Worm (Caenorhabditis elegans) whole organism, dauer: ENCODE measurements around the gene pdl-1.

Source experiments
- unc-62 ChIP-seq: sonication (generic microtip); optimal IDR thresholded peaks from 2 replicates; lab custom pipeline; 2017; ENCODE audit warnings: missing biosample characterization, missing genetic modification reagents, missing genetic modification characterization

The pdl-1 gene

DNA sequence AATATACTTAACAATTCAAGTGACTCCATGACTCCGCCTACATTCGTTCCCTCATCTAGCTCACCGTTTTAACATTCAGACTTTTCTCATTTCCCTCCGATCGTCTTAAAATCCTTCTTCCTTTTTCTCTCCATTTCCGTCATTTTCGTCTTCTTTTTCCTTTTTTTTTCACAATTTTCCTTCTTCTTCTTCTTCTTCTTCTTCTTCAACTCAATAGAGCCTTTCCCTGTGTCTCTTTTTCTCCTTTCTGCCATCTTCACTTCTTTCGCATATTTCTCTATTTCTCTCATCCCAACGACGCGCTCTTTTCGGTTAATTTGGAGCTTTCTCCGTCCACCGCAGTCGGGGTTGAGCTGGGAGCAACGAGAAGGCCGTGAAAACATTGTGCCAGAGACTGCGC is 971 bp upstream of the pdl-1 start:
- TF ChIP-seq unc-62 (GFP tag; lab: Kevin White, UChicago): no peak

- no peak for TF ChIP-seq unc-62 (GFP tag; lab: Kevin White, UChicago)
These were observed 2.5 kb downstream of the pdl-1 start for ce11 chrII:7186117-7186516.

- no peak for TF ChIP-seq unc-62 (GFP tag; lab: Kevin White, UChicago)
These were observed 3.5 kb downstream of the pdl-1 start, which contains the start of gene C27H5.6 for ce11 chrII:7187110-7187509. Gene C27H5.6, minus strand, starts transcription at chrII:7187210.

DNA sequence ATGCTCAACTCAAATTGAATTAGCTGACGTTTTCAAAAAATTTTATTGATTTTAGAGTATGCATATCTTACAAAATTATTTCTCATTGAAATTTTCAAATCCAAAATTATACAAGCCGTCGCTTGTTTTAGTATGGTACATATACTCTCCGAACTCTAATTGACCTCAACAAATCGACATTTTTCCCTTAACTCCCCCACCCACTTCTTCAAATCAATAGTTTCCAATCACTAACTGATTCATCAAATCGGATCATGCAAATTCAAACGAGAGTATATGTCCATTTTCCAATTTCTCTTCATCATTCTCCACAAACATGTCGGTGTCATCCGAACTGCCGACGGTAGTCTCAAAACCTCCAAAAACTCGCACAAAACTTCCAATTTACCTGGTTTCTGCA is 5.5 kb downstream of the pdl-1 start, which contains the start of gene E04F6.4:
TSS of gene E04F6.4 (plus strand) at position 301 of the 400 bp plus-strand sequence.
- TF ChIP-seq unc-62 (GFP tag; lab: Kevin White, UChicago): no peak

ce11 chrII:7195541-7195940 is 11.9 kb downstream of the pdl-1 start, which contains the start of gene acdh-12:
Gene acdh-12, minus strand, starts transcription at chrII:7195641.
- TF ChIP-seq unc-62 (GFP tag; lab: Kevin White, UChicago): no peak

- TF ChIP-seq unc-62 (GFP tag; lab: Kevin White, UChicago): no peak
These were observed 12.4 kb downstream of the pdl-1 start, which contains the start of gene maoc-1 for ce11 chrII:7196040-7196439. Gene maoc-1, plus strand, starts transcription at chrII:7196276.

ce11 chrII:7197434-7197833 is 13.8 kb downstream of the pdl-1 start:
- no peak for TF ChIP-seq unc-62 (GFP tag; lab: Kevin White, UChicago)

DNA sequence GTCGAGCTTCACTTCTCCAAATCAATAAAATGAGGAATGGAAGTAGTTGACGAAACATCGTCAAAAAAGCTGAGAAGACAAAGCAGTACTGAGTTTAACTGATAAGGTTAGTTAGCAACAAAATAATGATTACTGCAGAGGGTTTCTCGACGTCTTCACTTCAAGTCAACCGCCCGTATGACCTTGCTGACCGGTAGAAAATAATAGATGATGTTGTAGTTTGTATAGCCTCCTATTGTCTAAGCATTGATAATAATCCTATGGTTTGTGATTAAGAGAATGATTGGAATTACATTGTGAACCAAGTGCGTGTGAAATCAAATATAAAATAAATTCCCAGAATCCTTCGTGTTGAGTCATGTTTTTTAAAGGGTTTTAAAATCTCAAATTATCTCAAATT is 15.7 kb downstream of the pdl-1 start, which contains the start of gene E04F6.6:
TSS of gene E04F6.6 (minus strand) at position 258 of the 400 bp plus-strand sequence.
- TF ChIP-seq unc-62 (GFP tag; lab: Kevin White, UChicago): no peak

- TF ChIP-seq unc-62 (GFP tag; lab: Kevin White, UChicago): no peak
These were observed 16.5 kb downstream of the pdl-1 start, which contains the start of gene pcrg-1 for ce11 chrII:7200051-7200599. Gene pcrg-1, plus strand, starts transcription at chrII:7200549.

ce11 chrII:7203110-7203509 is 19.5 kb downstream of the pdl-1 start, which contains the start of gene srd-56:
Gene srd-56, minus strand, starts transcription at chrII:7203210.
- TF ChIP-seq unc-62 (GFP tag; lab: Kevin White, UChicago): no peak

ce11 chrII:7204951-7205350 is 21.4 kb downstream of the pdl-1 start, which contains the start of gene srd-58:
Gene srd-58, minus strand, starts transcription at chrII:7205051.
- no peak for TF ChIP-seq unc-62 (GFP tag; lab: Kevin White, UChicago)

DNA sequence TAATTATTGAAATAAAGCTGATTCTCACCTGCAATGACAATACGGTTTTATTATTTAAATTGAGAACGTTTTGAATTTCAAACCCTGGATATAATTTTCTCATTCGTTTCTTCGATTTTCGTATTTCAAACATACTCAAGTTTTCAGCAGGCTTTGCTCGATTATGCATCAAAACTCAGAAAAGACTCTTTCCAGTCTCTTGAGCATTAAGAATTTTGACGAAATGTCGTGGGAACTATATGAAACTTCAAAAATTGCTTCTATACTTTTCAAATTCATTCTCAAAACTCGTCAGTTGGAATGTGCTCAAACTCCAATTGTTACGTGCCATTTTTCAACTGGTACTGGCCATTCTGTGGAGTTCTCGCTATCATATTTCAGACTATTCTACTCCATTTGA is 21.8 kb downstream of the pdl-1 start, which contains the start of gene srd-59:
TSS of gene srd-59 (plus strand) at position 301 of the 400 bp plus-strand sequence.
- no peak for TF ChIP-seq unc-62 (GFP tag; lab: Kevin White, UChicago)

DNA sequence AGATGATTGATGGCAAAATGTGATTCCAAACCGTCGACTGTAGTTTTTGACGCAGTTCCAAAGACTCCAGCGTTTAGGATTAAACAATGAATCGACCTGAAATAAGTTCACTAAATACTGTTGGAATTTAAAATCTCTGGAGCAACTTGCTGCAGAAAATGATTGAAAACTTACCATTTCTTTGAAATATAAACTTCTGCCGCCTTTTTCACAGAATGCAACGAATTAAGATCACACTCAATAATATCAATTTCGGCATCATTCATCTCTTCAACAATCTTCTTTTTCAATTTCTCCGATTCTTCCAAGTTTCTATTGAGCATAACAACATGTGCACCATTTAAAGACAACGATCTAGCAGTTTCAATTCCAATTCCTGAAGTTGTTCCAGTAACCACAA is 24.0 kb downstream of the pdl-1 start:
- TF ChIP-seq unc-62 (GFP tag; lab: Kevin White, UChicago): no peak

DNA sequence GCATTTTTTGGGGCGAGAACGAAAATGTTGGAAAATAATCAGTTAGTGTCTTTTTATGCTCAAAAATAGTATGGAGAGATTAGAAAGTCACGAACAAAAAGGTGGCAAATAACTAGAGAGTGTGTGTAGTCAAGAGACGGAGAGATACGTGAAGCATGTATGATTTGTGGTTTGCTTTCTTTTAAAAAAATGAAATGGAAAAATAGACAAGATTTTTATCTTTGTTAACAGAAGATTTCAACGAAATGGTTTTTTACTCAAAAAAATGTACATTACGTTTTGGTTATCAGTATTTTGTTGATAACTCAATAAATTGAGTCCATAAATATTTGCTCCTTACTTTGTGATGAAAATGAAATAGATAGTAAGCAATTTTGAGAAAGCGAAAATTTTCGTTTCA is 24.6 kb downstream of the pdl-1 start, which contains the start of gene dhs-7:
TSS of gene dhs-7 (minus strand) at position 277 of the 400 bp plus-strand sequence.
- no peak for TF ChIP-seq unc-62 (GFP tag; lab: Kevin White, UChicago)

DNA sequence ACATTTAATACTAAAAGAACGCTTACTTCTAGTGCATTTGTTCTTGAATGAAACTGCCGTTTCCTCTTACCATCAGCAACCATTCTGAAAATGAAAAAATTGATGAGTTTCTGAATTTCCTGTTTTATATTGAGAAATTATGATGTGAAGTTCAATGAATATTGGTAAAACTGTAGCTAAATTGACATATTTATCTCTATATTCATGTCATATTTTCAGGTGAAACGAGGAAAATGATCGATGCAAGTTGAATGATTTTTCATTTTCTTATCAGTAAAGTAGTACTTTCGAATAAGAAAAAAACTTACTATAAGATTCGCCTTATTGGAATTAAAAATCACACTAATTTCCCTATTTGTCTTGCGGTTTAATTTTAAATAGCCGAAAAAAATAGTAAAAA is 26.6 kb downstream of the pdl-1 start, which contains the start of gene E04F6.15:
TSS of gene E04F6.15 (minus strand) at position 101 of the 400 bp plus-strand sequence.
- TF ChIP-seq unc-62 (GFP tag; lab: Kevin White, UChicago): no peak

- TF ChIP-seq unc-62 (GFP tag; lab: Kevin White, UChicago): no peak
These were observed 27.7 kb downstream of the pdl-1 start, which contains the start of gene E04F6.8 for ce11 chrII:7211280-7211679. Gene E04F6.8, minus strand, starts transcription at chrII:7211380.

- no peak for TF ChIP-seq unc-62 (GFP tag; lab: Kevin White, UChicago)
These were observed 28.5 kb downstream of the pdl-1 start, which contains the start of gene E04F6.9 for ce11 chrII:7212059-7212458. Gene E04F6.9, minus strand, starts transcription at chrII:7212159.
